Worm (Caenorhabditis elegans) whole organism, midembryonic: ENCODE measurements around the gene Y39F10A.1.

ENCODE experiments used
- T22C8.4 ChIP-seq: fragments of 200-800 bp; sonication (Bioruptor generic); IDR thresholded peaks from 2 replicates; pipeline ENCODE4 v1.3.6; 2022; ENCODE audit warnings: missing genetic modification characterization, missing compliant biosample characterization
- flt-1 ChIP-seq: fragments of 200-800 bp; sonication (Bioruptor generic); IDR thresholded peaks from 2 replicates; pipeline ENCODE4 v1.3.6; 2022; ENCODE audit warnings: missing genetic modification characterization, missing compliant biosample characterization
- klf-2 ChIP-seq: fragments of 200-800 bp; sonication (Bioruptor generic); conservative IDR thresholded peaks from 2 replicates; pipeline ENCODE4 v1.3.6; 2022; ENCODE audit warnings: missing genetic modification reagents, missing genetic modification characterization, missing compliant biosample characterization
- ref-1 ChIP-seq: fragments of 200-800 bp; sonication (Bioruptor generic); conservative IDR thresholded peaks from 2 replicates; pipeline ENCODE4 v1.3.6; 2022; ENCODE audit warnings: missing genetic modification reagents, missing genetic modification characterization, missing compliant biosample characterization
- tab-1 ChIP-seq: fragments of 200-800 bp; sonication (Bioruptor generic); IDR thresholded peaks from 2 replicates; pipeline ENCODE4 v1.3.6; 2022; ENCODE audit warnings: missing genetic modification characterization, missing compliant biosample characterization
- ztf-23 ChIP-seq: fragments of 200-800 bp; sonication (Bioruptor generic); IDR thresholded peaks from 2 replicates; pipeline ENCODE4 v1.3.6; 2022; ENCODE audit warnings: missing genetic modification reagents, missing genetic modification characterization, missing compliant biosample characterization

ce11 chrII:751850-752249 lies 23.3 kb upstream of the Y39F10A.1 start:
- TF ChIP-seq tab-1 = no peak
- TF ChIP-seq ztf-23 (GFP tag; lab: Robert Waterston, UW) = no peak
- no peak for TF ChIP-seq klf-2
- TF ChIP-seq flt-1 (GFP tag; lab: Robert Waterston, UW) = no peak
- no peak for TF ChIP-seq ref-1 (GFP tag; lab: Robert Waterston, UW)
- no peak for TF ChIP-seq T22C8.4 (GFP tag; lab: Robert Waterston, UW)
